Fruit fly (Drosophila melanogaster) whole organism, embryonic: ENCODE results near the gene natalisin.

Experiments
- CG31441 ChIP-seq: fragments of 200-800 bp; sonication (Bioruptor generic); IDR thresholded peaks from 2 replicates; pipeline ENCODE4 v1.3.6; 2022; ENCODE audit warnings: missing biosample characterization, missing genetic modification characterization
- CG32772 ChIP-seq: fragments of 200-800 bp; sonication (Bioruptor generic); IDR thresholded peaks from 2 replicates; pipeline ENCODE4 v1.3.6; 2022; ENCODE audit warnings: missing biosample characterization, missing genetic modification characterization
- CG33557 ChIP-seq: fragments of 200-800 bp; sonication (Bioruptor generic); optimal IDR thresholded peaks from 2 replicates; lab custom pipeline; 2019; ENCODE audit warnings: missing biosample characterization, mild to moderate bottlenecking, missing genetic modification characterization, moderate library complexity
- CG7372 ChIP-seq: fragments of 200-800 bp; sonication (Bioruptor generic); IDR thresholded peaks from 2 replicates; pipeline ENCODE4 v1.3.6; 2022; ENCODE audit warnings: missing biosample characterization, missing genetic modification characterization
- Dp ChIP-seq: fragments of 200-800 bp; sonication (Bioruptor generic); optimal IDR thresholded peaks from 2 replicates; lab custom pipeline; 2018; ENCODE audit warnings: missing biosample characterization, mild to moderate bottlenecking, missing genetic modification characterization, moderate library complexity
- Ets97D ChIP-seq: fragments of 200-800 bp; sonication (Bioruptor generic); optimal IDR thresholded peaks from 3 replicates; lab custom pipeline; 2016; ENCODE audit warnings: missing biosample characterization, missing genetic modification characterization
- HmgZ ChIP-seq: fragments of 200-800 bp; sonication (Bioruptor generic); optimal IDR thresholded peaks from 2 replicates; lab custom pipeline; 2018; ENCODE audit warnings: missing biosample characterization, mild to moderate bottlenecking, missing genetic modification characterization
- Hr39 ChIP-seq: fragments of >200 bp; optimal IDR thresholded peaks from 2 replicates; lab custom pipeline; 2017
- NC2β ChIP-seq: fragments of 200-800 bp; sonication (Bioruptor generic); optimal IDR thresholded peaks from 2 replicates; lab custom pipeline; 2016; ENCODE audit warnings: missing biosample characterization, missing genetic modification characterization
- Side ChIP-seq: fragments of 200-800 bp; sonication (Bioruptor generic); optimal IDR thresholded peaks from 2 replicates; lab custom pipeline; 2016; ENCODE audit warnings: missing biosample characterization, missing genetic modification characterization
- amos ChIP-seq: fragments of 200-800 bp; sonication (Bioruptor generic); IDR thresholded peaks from 2 replicates; pipeline ENCODE4 v1.3.6; 2022; ENCODE audit warnings: missing biosample characterization, missing genetic modification characterization; ENCODE audit not compliant: partially characterized antibody
- az2 ChIP-seq: fragments of 200-800 bp; sonication (Bioruptor generic); optimal IDR thresholded peaks from 3 replicates; lab custom pipeline; 2016; ENCODE audit warnings: missing biosample characterization, missing genetic modification characterization
- crol ChIP-seq: fragments of 200-800 bp; sonication (Bioruptor generic); IDR thresholded peaks from 2 replicates; pipeline ENCODE4 v1.3.6; 2022; ENCODE audit warnings: missing biosample characterization, missing genetic modification characterization
- danr ChIP-seq: fragments of 200-800 bp; sonication (Bioruptor generic); IDR thresholded peaks from 2 replicates; pipeline ENCODE4 v1.3.6; 2022; ENCODE audit warnings: missing biosample characterization, missing genetic modification characterization

DNA sequence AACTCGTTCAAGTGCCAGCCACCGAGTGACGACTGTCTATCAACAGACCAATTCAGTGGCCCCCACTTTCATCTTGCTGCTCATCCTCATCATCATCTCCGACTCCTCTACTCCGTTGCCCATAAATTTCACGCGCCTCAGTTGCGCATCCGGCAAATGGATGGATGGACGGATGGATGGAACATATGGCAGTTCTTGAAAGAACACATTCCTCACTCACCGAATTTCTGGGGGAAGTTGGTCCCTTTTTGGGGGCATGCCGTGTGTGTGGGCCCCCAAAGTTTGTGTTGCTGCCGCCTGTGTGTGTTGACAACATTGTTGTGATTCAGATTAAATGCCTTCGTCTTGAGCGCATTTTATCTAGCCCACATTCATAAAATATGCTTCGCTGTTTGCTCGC lies 2.7 kb upstream of the natalisin start:
- TF ChIP-seq CG32772 (GFP tag; lab: Robert Waterston, UW) (no peak), amos (GFP tag; lab: Robert Waterston, UW) (no peak), crol (GFP tag; lab: Robert Waterston, UW) (no peak), danr (GFP tag; lab: Robert Waterston, UW) (no peak), CG33557 (GFP tag; lab: Kevin White, UChicago) (no peak), az2 (GFP tag; lab: Kevin White, UChicago) (no peak), Hr39 (no peak), Side (no peak), NC2β (GFP tag; lab: Kevin White, UChicago) (no peak), Dp (no peak), CG31441 (no peak), HmgZ (tag; lab: Kevin White, UChicago) (no peak), CG7372 (GFP tag; lab: Robert Waterston, UW) (no peak), Ets97D (no peak)
